Worm (Caenorhabditis elegans) whole organism, L2 larva: ENCODE data around the gene B0303.11.

Experiments
- C34F6.9 ChIP-seq: fragments of 150-350 bp; optimal IDR thresholded peaks from 2 replicates; lab custom pipeline; 2014; ENCODE audit warnings: missing biosample characterization, missing genetic modification characterization
- F13H6.1 ChIP-seq: sonication (generic microtip); optimal IDR thresholded peaks from 2 replicates; lab custom pipeline; 2016; ENCODE audit warnings: missing genetic modification characterization, missing compliant biosample characterization
- R02D3.7 ChIP-seq: fragments of 150-350 bp; optimal IDR thresholded peaks from 2 replicates; lab custom pipeline; 2014; ENCODE audit warnings: missing biosample characterization, missing genetic modification characterization
- Y55F3AM.14 ChIP-seq: fragments of 200-800 bp; sonication (Bioruptor generic); optimal IDR thresholded peaks from 2 replicates; lab custom pipeline; 2018; ENCODE audit warnings: mild to moderate bottlenecking, missing genetic modification characterization, missing compliant biosample characterization
- alr-1 ChIP-seq: fragments of 150-350 bp; optimal IDR thresholded peaks from 2 replicates; lab custom pipeline; 2014; ENCODE audit warnings: missing biosample characterization, missing genetic modification characterization
- aly-2 ChIP-seq: fragments of 150-350 bp; optimal IDR thresholded peaks from 2 replicates; lab custom pipeline; 2014; ENCODE audit warnings: missing biosample characterization, missing genetic modification characterization
- ama-1 ChIP-seq: fragments of 150-350 bp; optimal IDR thresholded peaks from 2 replicates; lab custom pipeline; 2018; ENCODE audit warnings: inconsistent platforms
- blmp-1 ChIP-seq: sonication (generic microtip); optimal IDR thresholded peaks from 2 replicates; lab custom pipeline; 2017; ENCODE audit warnings: missing genetic modification characterization, mild to moderate bottlenecking, missing compliant biosample characterization, antibody characterized with exemption, moderate library complexity; ENCODE audit not compliant: insufficient read depth
- ceh-82 ChIP-seq: fragments of 150-350 bp; optimal IDR thresholded peaks from 2 replicates; lab custom pipeline; 2014; ENCODE audit warnings: missing biosample characterization, missing genetic modification characterization
- crh-2 ChIP-seq: sonication (generic microtip); optimal IDR thresholded peaks from 2 replicates; lab custom pipeline; 2017; ENCODE audit warnings: missing biosample characterization, missing genetic modification characterization
- dmd-4 ChIP-seq: sonication (generic microtip); optimal IDR thresholded peaks from 2 replicates; lab custom pipeline; 2017; ENCODE audit warnings: missing biosample characterization, missing genetic modification characterization
- egl-27 ChIP-seq: sonication (generic microtip); optimal IDR thresholded peaks from 3 replicates; lab custom pipeline; 2017; ENCODE audit warnings: missing biosample characterization, missing genetic modification reagents, missing genetic modification characterization
- elt-1 ChIP-seq: fragments of 150-350 bp; optimal IDR thresholded peaks from 2 replicates; lab custom pipeline; 2014; ENCODE audit warnings: missing biosample characterization, missing genetic modification characterization
- elt-3 ChIP-seq: sonication (generic microtip); optimal IDR thresholded peaks from 2 replicates; lab custom pipeline; 2017; ENCODE audit warnings: missing biosample characterization, missing genetic modification characterization
- fos-1 ChIP-seq: fragments of 150-350 bp; optimal IDR thresholded peaks from 2 replicates; lab custom pipeline; 2014; ENCODE audit warnings: missing biosample characterization, missing genetic modification characterization
- gmeb-1 ChIP-seq: fragments of 150-350 bp; optimal IDR thresholded peaks from 2 replicates; lab custom pipeline; 2014; ENCODE audit warnings: missing biosample characterization, missing genetic modification characterization
- lin-13 ChIP-seq: fragments of 150-350 bp; optimal IDR thresholded peaks from 2 replicates; lab custom pipeline; 2014; ENCODE audit warnings: missing biosample characterization, missing genetic modification reagents, missing genetic modification characterization
- lsy-2 ChIP-seq, 2 experiments: fragments of 150-350 bp in 1 of 2; sonication (generic microtip) in 1 of 2; optimal IDR thresholded peaks; 2 replicates each; lab custom pipeline; 2014 to 2017; ENCODE audit warnings: missing biosample characterization in 2 of 2, missing genetic modification characterization in 2 of 2
- mdl-1 ChIP-seq, 2 experiments: fragments of 150-350 bp in 1 of 2; sonication (generic microtip) in 1 of 2; optimal IDR thresholded peaks; 2 replicates each; lab custom pipeline; 2017; ENCODE audit warnings: missing biosample characterization in 2 of 2, missing genetic modification characterization in 2 of 2
- nhr-10 ChIP-seq: sonication (generic microtip); optimal IDR thresholded peaks from 2 replicates; lab custom pipeline; 2017; ENCODE audit warnings: missing biosample characterization, missing genetic modification characterization
- nhr-11 ChIP-seq: fragments of 150-350 bp; optimal IDR thresholded peaks from 2 replicates; lab custom pipeline; 2014; ENCODE audit warnings: missing biosample characterization, missing genetic modification characterization
- nhr-12 ChIP-seq: fragments of 150-350 bp; optimal IDR thresholded peaks from 2 replicates; lab custom pipeline; 2014; ENCODE audit warnings: missing biosample characterization, missing genetic modification characterization
- nhr-129 ChIP-seq: fragments of 150-350 bp; optimal IDR thresholded peaks from 2 replicates; lab custom pipeline; 2014; ENCODE audit warnings: missing biosample characterization, missing genetic modification characterization
- nhr-21 ChIP-seq: fragments of 150-350 bp; optimal IDR thresholded peaks from 2 replicates; lab custom pipeline; 2014; ENCODE audit warnings: missing biosample characterization, missing genetic modification characterization
- nhr-23 ChIP-seq: fragments of 150-350 bp; optimal IDR thresholded peaks from 2 replicates; lab custom pipeline; 2014; ENCODE audit warnings: missing biosample characterization, missing genetic modification reagents, missing genetic modification characterization
- nhr-237 ChIP-seq: fragments of 150-350 bp; optimal IDR thresholded peaks from 2 replicates; lab custom pipeline; 2014; ENCODE audit warnings: missing biosample characterization, missing genetic modification characterization
- nhr-25 ChIP-seq: fragments of 150-350 bp; sonication (generic microtip); optimal IDR thresholded peaks from 3 replicates; lab custom pipeline; 2014; ENCODE audit warnings: missing biosample characterization, missing genetic modification characterization
- peb-1 ChIP-seq: fragments of 150-350 bp; optimal IDR thresholded peaks from 2 replicates; lab custom pipeline; 2014; ENCODE audit warnings: missing biosample characterization, missing genetic modification characterization
- sem-4 ChIP-seq: fragments of 150-350 bp; optimal IDR thresholded peaks from 2 replicates; lab custom pipeline; 2014; ENCODE audit warnings: missing biosample characterization, missing genetic modification reagents, missing genetic modification characterization
- sma-3 ChIP-seq: sonication (generic microtip); optimal IDR thresholded peaks from 2 replicates; lab custom pipeline; 2016; ENCODE audit warnings: missing genetic modification reagents, missing genetic modification characterization, missing compliant biosample characterization
- sma-9 ChIP-seq, 2 experiments: fragments of 150-350 bp in 1 of 2; sonication (generic microtip) in 1 of 2; optimal IDR thresholded peaks; 2 replicates each; lab custom pipeline; 2014 to 2016; ENCODE audit warnings: missing genetic modification characterization in 2 of 2, mild to moderate bottlenecking in 1 of 2, missing biosample characterization in 1 of 2, missing compliant biosample characterization in 1 of 2, missing genetic modification reagents in 1 of 2, moderate library complexity in 1 of 2
- snpc-4 ChIP-seq: fragments of 150-350 bp; optimal IDR thresholded peaks from 2 replicates; lab custom pipeline; 2014; ENCODE audit warnings: missing biosample characterization, missing genetic modification characterization
- unc-55 ChIP-seq: fragments of 150-350 bp; sonication (generic microtip); optimal IDR thresholded peaks from 3 replicates; lab custom pipeline; 2014; ENCODE audit warnings: missing biosample characterization, missing genetic modification reagents, missing genetic modification characterization
- unc-62 ChIP-seq: fragments of 150-350 bp; optimal IDR thresholded peaks from 2 replicates; lab custom pipeline; 2014; ENCODE audit warnings: missing biosample characterization, missing genetic modification reagents, missing genetic modification characterization
- zag-1 ChIP-seq: fragments of 150-350 bp; optimal IDR thresholded peaks from 2 replicates; lab custom pipeline; 2014; ENCODE audit warnings: missing biosample characterization, missing genetic modification characterization
- ztf-1 ChIP-seq: fragments of 200-800 bp; sonication (Bioruptor generic); conservative IDR thresholded peaks from 2 replicates; pipeline ENCODE4 v1.3.6; 2022; ENCODE audit warnings: missing genetic modification characterization, missing compliant biosample characterization

Gene B0303.11

ce11 chrIII:8716084-8716483, 5.9 kb upstream of the B0303.11 start, which contains the start of gene B0303.14:
Gene B0303.14 (minus strand): TSS chrIII:8716184.
- TF ChIP-seq ztf-1 (no peak), nhr-12 (no peak), sem-4 (tag; lab: Kevin White, UChicago) (no peak)

ce11 chrIII:8712968-8713367, 2.8 kb upstream of the B0303.11 start:
- TF ChIP-seq sma-3 (GFP tag; lab: Kevin White, UChicago): no peak
- TF ChIP-seq alr-1: no peak
- no peak for TF ChIP-seq elt-3 (tag; lab: Kevin White, UChicago)
- TF ChIP-seq zag-1 (tag; lab: Kevin White, UChicago): no peak
- TF ChIP-seq snpc-4: no peak

ce11 chrIII:8709735-8710134, 475 bp downstream of the B0303.11 start:
- TF ChIP-seq blmp-1 (tag; lab: Kevin White, UChicago) (peak; percentile 67), unc-62 (no peak), sem-4 (tag; lab: Kevin White, UChicago) (no peak), aly-2 (tag; lab: Kevin White, UChicago) (no peak), sma-3 (GFP tag; lab: Kevin White, UChicago) (no peak), nhr-11 (no peak), nhr-12 (no peak), C34F6.9 (no peak), Y55F3AM.14 (GFP tag; lab: Kevin White, UChicago) (no peak), gmeb-1 (tag; lab: Kevin White, UChicago) (no peak), alr-1 (no peak), sma-9 (GFP tag; optimal IDR thresholded peaks at IDR 0.05; lab: Kevin White, UChicago) (peak; percentile 48), sma-9 (tag; optimal IDR thresholded peaks at IDR 0.05; lab: Kevin White, UChicago) (no peak), elt-1 (no peak), nhr-129 (tag; lab: Kevin White, UChicago) (no peak), nhr-10 (no peak), nhr-237 (no peak), fos-1 (tag; lab: Kevin White, UChicago) (no peak)
- TF ChIP-seq, all 48 proteins: peak for 2

ce11 chrIII:8704765-8705164, 5.4 kb downstream of the B0303.11 start, which contains the start of gene B0303.16:
Gene B0303.16 (plus strand): TSS chrIII:8705065.
- TF ChIP-seq lsy-2 (tag; optimal IDR thresholded peaks at IDR 0.05; lab: Kevin White, UChicago) (no peak), dmd-4 (tag; lab: Kevin White, UChicago) (no peak), nhr-25 (no peak), snpc-4 (no peak)

- TF ChIP-seq ceh-82 (tag; lab: Kevin White, UChicago) (no peak), F13H6.1 (tag; lab: Kevin White, UChicago) (no peak), lsy-2 (tag; optimal IDR thresholded peaks at IDR 0.05; lab: Kevin White, UChicago) (peak in 1 of 2 experiments; percentile 75), snpc-4 (no peak), nhr-23 (tag; lab: Kevin White, UChicago) (no peak), sma-3 (GFP tag; lab: Kevin White, UChicago) (peak; percentile 1), gmeb-1 (tag; lab: Kevin White, UChicago) (peak; percentile 87), nhr-129 (tag; lab: Kevin White, UChicago) (peak; percentile 62), mdl-1 (tag; optimal IDR thresholded peaks at IDR 0.05; lab: Kevin White, UChicago) (no peak), crh-2 (tag; lab: Kevin White, UChicago) (peak; percentile 4), ama-1 (lab: Kevin White, UChicago) (no peak), unc-55 (GFP tag; lab: Kevin White, UChicago) (peak; percentile 90), C34F6.9 (peak; percentile 68), lin-13 (GFP tag; lab: Kevin White, UChicago) (peak; percentile 43), sem-4 (tag; lab: Kevin White, UChicago) (no peak), R02D3.7 (tag; lab: Kevin White, UChicago) (no peak), nhr-21 (tag; lab: Kevin White, UChicago) (no peak), sma-9 (GFP tag; optimal IDR thresholded peaks at IDR 0.05; lab: Kevin White, UChicago) (peak; percentile 50), sma-9 (tag; optimal IDR thresholded peaks at IDR 0.05; lab: Kevin White, UChicago) (no peak), peb-1 (tag; lab: Kevin White, UChicago) (no peak), egl-27 (no peak)
Observed at ce11 chrIII:8700289-8700957, 9.8 kb downstream of the B0303.11 start, which contains the start of the genes sdz-1 and vps-33.1. Gene sdz-1 (minus strand): TSS chrIII:8700339. Gene vps-33.1 (plus strand): TSS chrIII:8700927.
